Fruit fly (Drosophila melanogaster): ENCODE data around the gene CG7542.

The CG7542 gene

dm6 chr3L:17557215-17557904 is 7.7 kb downstream of the CG7542 start, which contains the start of gene CycT:
Gene CycT (minus strand): TSS chr3L:17557788.
- TF ChIP-seq cnc (optimal IDR thresholded peaks at IDR 0.05) (no peak), ovo (GFP tag; optimal IDR thresholded peaks at IDR 0.05) (peak; percentile 69), CG7045 (GFP tag; optimal IDR thresholded peaks at IDR 0.05) (peak; percentile 68), Hr96 (GFP tag; optimal IDR thresholded peaks at IDR 0.05) (no peak), kay (GFP tag; ENCODE audit: borderline replicate concordance) (no peak), Clk (GFP tag; optimal IDR thresholded peaks at IDR 0.05) (peak; percentile 10), CG33017 (tag; optimal IDR thresholded peaks at IDR 0.05) (peak; percentile 62), Mnt (GFP tag; optimal IDR thresholded peaks at IDR 0.05) (peak; percentile 49), tj (GFP tag; optimal IDR thresholded peaks at IDR 0.05) (peak; percentile 82), Crg-1 (GFP tag; optimal IDR thresholded peaks at IDR 0.05) (peak; percentile 20), CG1620 (GFP tag; optimal IDR thresholded peaks at IDR 0.05) (no peak), pad (GFP tag; optimal IDR thresholded peaks at IDR 0.05) (peak; percentile 75), CG12768 (GFP tag; optimal IDR thresholded peaks at IDR 0.05) (peak; percentile 78), CG14711 (tag; optimal IDR thresholded peaks at IDR 0.05) (peak; percentile 25), CG5204 (GFP tag; optimal IDR thresholded peaks at IDR 0.05) (no peak), cic (GFP tag; optimal IDR thresholded peaks at IDR 0.05) (peak; percentile 75), CG11617 (GFP tag; optimal IDR thresholded peaks at IDR 0.05) (peak; percentile 85), toe (GFP tag; optimal IDR thresholded peaks at IDR 0.05) (no peak), CG7101 (tag; optimal IDR thresholded peaks at IDR 0.05) (peak; percentile 66), bab1 (GFP tag; optimal IDR thresholded peaks at IDR 0.05) (peak; percentile 72)

dm6 chr3L:17562263-17562662 is 12.6 kb downstream of the CG7542 start:
- TF ChIP-seq CG5204 (GFP tag; optimal IDR thresholded peaks at IDR 0.05) (no peak), CG11617 (GFP tag; optimal IDR thresholded peaks at IDR 0.05) (no peak), Crg-1 (GFP tag; optimal IDR thresholded peaks at IDR 0.05) (no peak), Clk (GFP tag; optimal IDR thresholded peaks at IDR 0.05) (no peak), bab1 (GFP tag; optimal IDR thresholded peaks at IDR 0.05) (no peak), cic (GFP tag; optimal IDR thresholded peaks at IDR 0.05) (no peak), kay (GFP tag; ENCODE audit: borderline replicate concordance) (no peak), CG33017 (tag; optimal IDR thresholded peaks at IDR 0.05) (no peak), CG1620 (GFP tag; optimal IDR thresholded peaks at IDR 0.05) (no peak), ovo (GFP tag; optimal IDR thresholded peaks at IDR 0.05) (no peak)

DNA sequence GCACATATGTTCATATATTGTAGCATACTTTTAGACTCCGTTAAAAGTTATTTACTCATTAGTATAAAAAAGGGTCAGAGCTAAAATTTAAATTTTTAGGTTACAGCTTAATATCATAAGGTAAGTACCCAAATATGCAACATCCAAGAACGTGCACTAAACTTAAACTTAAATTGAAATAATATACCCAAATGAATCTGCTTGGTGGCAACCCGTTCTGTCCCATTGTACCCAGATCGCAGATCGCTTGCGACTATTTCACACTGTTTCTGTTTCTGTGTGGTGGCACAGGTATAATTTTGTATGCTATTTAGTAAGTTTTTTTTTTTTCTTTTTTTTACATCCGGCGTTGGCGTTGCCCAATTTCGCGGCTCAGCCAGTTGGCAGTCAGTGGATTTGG is 13.5 kb downstream of the CG7542 start:
- no peak for TF ChIP-seq CG7045 (GFP tag; optimal IDR thresholded peaks at IDR 0.05)
- TF ChIP-seq CG5204 (GFP tag; optimal IDR thresholded peaks at IDR 0.05) = no peak

DNA sequence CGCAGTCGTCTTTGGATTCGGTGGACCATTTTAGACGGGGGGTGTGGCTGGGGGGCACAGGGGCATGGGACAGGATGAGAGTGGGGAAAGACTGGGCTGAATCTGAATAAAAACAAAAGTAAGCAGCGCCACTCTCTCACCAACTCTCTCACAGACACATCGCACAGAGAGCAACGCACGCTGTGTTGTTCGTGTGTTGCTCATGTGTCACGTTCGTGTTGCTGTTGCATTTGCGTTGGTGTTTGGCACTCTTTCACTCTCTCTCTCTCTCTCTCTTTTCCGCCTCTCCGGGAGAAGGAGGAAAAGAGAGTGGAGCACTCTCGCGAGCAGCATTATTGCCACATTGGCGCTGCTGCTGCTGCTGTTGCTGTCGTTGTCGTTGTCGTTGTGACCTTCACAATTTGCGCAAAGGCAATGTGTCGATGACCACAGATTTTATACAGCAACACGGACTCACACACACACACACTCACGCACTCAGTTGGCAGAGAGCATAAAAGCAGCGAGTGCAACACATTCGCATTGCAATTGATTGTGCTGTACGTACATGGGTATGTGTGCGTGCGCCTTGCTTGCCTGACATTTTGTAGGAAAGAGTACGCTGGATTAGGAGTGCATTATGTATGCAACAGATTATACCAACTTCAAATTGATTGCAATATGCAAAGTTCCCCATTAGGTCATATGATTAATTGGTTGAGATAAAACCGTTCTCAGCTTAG is 14.1 kb downstream of the CG7542 start:
- TF ChIP-seq pad (GFP tag; optimal IDR thresholded peaks at IDR 0.05) = peak; percentile 62
- peak; percentile 45 for TF ChIP-seq tj (GFP tag; optimal IDR thresholded peaks at IDR 0.05)
- no peak for TF ChIP-seq Crg-1 (GFP tag; optimal IDR thresholded peaks at IDR 0.05)
- TF ChIP-seq ovo (GFP tag; optimal IDR thresholded peaks at IDR 0.05) = no peak
- peak; percentile 70 for TF ChIP-seq CG12768 (GFP tag; optimal IDR thresholded peaks at IDR 0.05)
- TF ChIP-seq CG14711 (tag; optimal IDR thresholded peaks at IDR 0.05) = no peak
- TF ChIP-seq Mnt (GFP tag; optimal IDR thresholded peaks at IDR 0.05) = no peak
- TF ChIP-seq CG5204 (GFP tag; optimal IDR thresholded peaks at IDR 0.05) = no peak
- peak; percentile 17 for TF ChIP-seq cic (GFP tag; optimal IDR thresholded peaks at IDR 0.05)
- no peak for TF ChIP-seq toe (GFP tag; optimal IDR thresholded peaks at IDR 0.05)
- no peak for TF ChIP-seq CG7101 (tag; optimal IDR thresholded peaks at IDR 0.05)
- TF ChIP-seq CG11617 (GFP tag; optimal IDR thresholded peaks at IDR 0.05) = no peak
- TF ChIP-seq CG1620 (GFP tag; optimal IDR thresholded peaks at IDR 0.05) = no peak
- TF ChIP-seq kay (GFP tag; ENCODE audit: borderline replicate concordance) = no peak

DNA sequence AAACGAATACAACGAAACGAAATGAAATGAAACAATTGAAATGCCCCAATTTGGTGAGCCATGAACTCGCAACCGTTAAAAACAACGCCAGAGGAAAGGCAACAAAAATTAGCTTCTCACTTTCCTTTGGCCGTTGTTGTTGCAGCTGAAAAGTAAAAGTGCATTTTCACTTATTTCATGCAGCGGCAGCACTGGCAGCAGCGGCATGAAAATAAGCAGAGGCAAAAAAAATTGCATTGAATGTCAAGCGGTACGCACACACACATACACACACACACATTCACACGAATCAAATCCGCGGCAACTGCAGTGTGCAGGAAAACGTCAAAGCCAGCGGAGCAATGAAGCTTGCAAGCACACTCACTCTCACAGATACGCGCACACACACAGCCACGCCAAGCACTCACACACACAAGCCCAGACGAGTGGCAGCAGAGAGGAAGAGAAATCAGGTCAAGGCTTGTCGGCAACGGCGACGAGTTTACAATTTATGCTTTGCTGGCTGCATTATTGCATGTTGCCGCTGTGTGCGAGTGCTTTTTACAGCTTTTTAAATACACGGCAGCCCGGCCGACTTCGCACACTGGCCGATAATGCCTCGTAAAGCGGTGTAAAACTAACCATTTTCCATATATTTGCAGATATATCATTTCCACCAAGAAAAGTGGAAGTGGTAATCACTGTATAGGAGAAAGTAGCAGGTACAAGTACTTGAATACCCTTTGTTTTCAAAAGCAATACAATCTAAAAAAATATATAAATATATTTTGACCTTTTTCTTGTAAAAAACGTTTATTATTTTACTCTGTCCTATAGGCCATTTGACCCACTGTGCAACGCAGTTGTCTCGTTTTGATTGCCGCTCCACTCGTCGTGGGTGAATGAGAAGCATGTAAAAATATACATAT is 17.0 kb downstream of the CG7542 start:
- TF ChIP-seq cnc (optimal IDR thresholded peaks at IDR 0.05) (no peak), CG14711 (tag; optimal IDR thresholded peaks at IDR 0.05) (peak; percentile 41), Clk (GFP tag; optimal IDR thresholded peaks at IDR 0.05) (no peak), pad (GFP tag; optimal IDR thresholded peaks at IDR 0.05) (peak; percentile 51), ovo (GFP tag; optimal IDR thresholded peaks at IDR 0.05) (no peak), CG7101 (tag; optimal IDR thresholded peaks at IDR 0.05) (peak; percentile 49), kay (GFP tag; ENCODE audit: borderline replicate concordance) (peak; percentile 19), CG1620 (GFP tag; optimal IDR thresholded peaks at IDR 0.05) (no peak), CG5204 (GFP tag; optimal IDR thresholded peaks at IDR 0.05) (no peak), CG12768 (GFP tag; optimal IDR thresholded peaks at IDR 0.05) (peak; percentile 75), bab1 (GFP tag; optimal IDR thresholded peaks at IDR 0.05) (peak; percentile 36), cic (GFP tag; optimal IDR thresholded peaks at IDR 0.05) (peak; percentile 19), toe (GFP tag; optimal IDR thresholded peaks at IDR 0.05) (peak; percentile 20), CG7045 (GFP tag; optimal IDR thresholded peaks at IDR 0.05) (peak; percentile 62), tj (GFP tag; optimal IDR thresholded peaks at IDR 0.05) (peak; percentile 87), Hr96 (GFP tag; optimal IDR thresholded peaks at IDR 0.05) (no peak), Crg-1 (GFP tag; optimal IDR thresholded peaks at IDR 0.05) (no peak), Mnt (GFP tag; optimal IDR thresholded peaks at IDR 0.05) (no peak), CG11617 (GFP tag; optimal IDR thresholded peaks at IDR 0.05) (peak; percentile 8), CG33017 (tag; optimal IDR thresholded peaks at IDR 0.05) (peak; percentile 41)
